Worm (Caenorhabditis elegans) whole organism, young adult: Measurements from ENCODE around the gene chil-15.

Experiments
- B0261.1 ChIP-seq: sonication (generic microtip); optimal IDR thresholded peaks from 2 replicates; lab custom pipeline; 2016; ENCODE audit warnings: mild to moderate bottlenecking, missing genetic modification characterization, moderate library complexity, missing compliant biosample characterization
- F10E7.11 ChIP-seq: sonication (generic microtip); optimal IDR thresholded peaks from 2 replicates; lab custom pipeline; 2017; ENCODE audit warnings: mild to moderate bottlenecking, missing genetic modification characterization, moderate library complexity, missing compliant biosample characterization
- F39B2.1 ChIP-seq: fragments of 200-800 bp; sonication (Bioruptor generic); IDR thresholded peaks from 2 replicates; pipeline ENCODE4 v1.3.6; 2022; ENCODE audit warnings: missing genetic modification reagents, missing genetic modification characterization, missing compliant biosample characterization
- F57C9.4 ChIP-seq: sonication (generic microtip); optimal IDR thresholded peaks from 2 replicates; lab custom pipeline; 2017; ENCODE audit warnings: mild to moderate bottlenecking, missing genetic modification characterization, missing compliant biosample characterization
- K11D2.4 ChIP-seq: fragments of 200-800 bp; sonication (Bioruptor generic); IDR thresholded peaks from 2 replicates; pipeline ENCODE4 v1.3.6; 2022; ENCODE audit warnings: missing genetic modification reagents, missing genetic modification characterization, missing compliant biosample characterization
- Y53F4B.3 ChIP-seq: fragments of 200-800 bp; sonication (Bioruptor generic); IDR thresholded peaks from 2 replicates; pipeline ENCODE4 v1.3.6; 2022; ENCODE audit warnings: missing genetic modification reagents, missing genetic modification characterization, missing compliant biosample characterization
- Y79H2A.3 ChIP-seq: fragments of 200-800 bp; sonication (Bioruptor generic); conservative IDR thresholded peaks from 2 replicates; pipeline ENCODE4 v1.3.6; 2022; ENCODE audit warnings: missing genetic modification reagents, missing genetic modification characterization, missing compliant biosample characterization
- ZK185.1 ChIP-seq: sonication (generic microtip); optimal IDR thresholded peaks from 2 replicates; lab custom pipeline; 2016; ENCODE audit warnings: mild to moderate bottlenecking, missing genetic modification characterization, missing compliant biosample characterization; ENCODE audit not compliant: poor library complexity, severe bottlenecking
- aptf-2 ChIP-seq: fragments of 200-800 bp; sonication (Bioruptor generic); conservative IDR thresholded peaks from 2 replicates; pipeline ENCODE4 v1.3.6; 2022; ENCODE audit warnings: missing genetic modification reagents, missing genetic modification characterization, missing compliant biosample characterization
- atf-7 ChIP-seq: sonication (generic microtip); optimal IDR thresholded peaks from 2 replicates; lab custom pipeline; 2017; ENCODE audit warnings: mild to moderate bottlenecking, missing genetic modification characterization, missing compliant biosample characterization
- athp-1 ChIP-seq: sonication (generic microtip); optimal IDR thresholded peaks from 2 replicates; lab custom pipeline; 2017; ENCODE audit warnings: mild to moderate bottlenecking, missing genetic modification characterization, missing compliant biosample characterization
- attf-3 ChIP-seq: fragments of 200-800 bp; sonication (Bioruptor generic); conservative IDR thresholded peaks from 2 replicates; pipeline ENCODE4 v1.3.6; 2022; ENCODE audit warnings: missing genetic modification reagents, missing genetic modification characterization, missing compliant biosample characterization
- attf-6 ChIP-seq: fragments of 200-800 bp; sonication (Bioruptor generic); IDR thresholded peaks from 2 replicates; pipeline ENCODE4 v1.3.6; 2022; ENCODE audit warnings: missing genetic modification reagents, missing genetic modification characterization, missing compliant biosample characterization
- ceh-27 ChIP-seq: fragments of 200-800 bp; sonication (Bioruptor generic); optimal IDR thresholded peaks from 2 replicates; lab custom pipeline; 2018; ENCODE audit warnings: mild to moderate bottlenecking, missing genetic modification characterization, moderate library complexity, missing compliant biosample characterization
- ceh-58 ChIP-seq: fragments of 200-800 bp; sonication (Bioruptor generic); IDR thresholded peaks from 2 replicates; pipeline ENCODE4 v1.3.6; 2022; ENCODE audit warnings: missing genetic modification characterization, missing compliant biosample characterization
- ceh-79 ChIP-seq: sonication (generic microtip); optimal IDR thresholded peaks from 2 replicates; lab custom pipeline; 2017; ENCODE audit warnings: mild to moderate bottlenecking, missing genetic modification characterization, missing compliant biosample characterization
- dpl-1 ChIP-seq: fragments of 150-350 bp; optimal IDR thresholded peaks from 2 replicates; lab custom pipeline; 2014; ENCODE audit warnings: missing biosample characterization, missing genetic modification reagents, missing genetic modification characterization
- egl-44 ChIP-seq: fragments of 200-800 bp; sonication (Bioruptor generic); IDR thresholded peaks from 2 replicates; pipeline ENCODE4 v1.3.6; 2022; ENCODE audit warnings: missing genetic modification reagents, missing genetic modification characterization, missing compliant biosample characterization
- egrh-3 ChIP-seq: fragments of 200-800 bp; sonication (Bioruptor generic); IDR thresholded peaks from 2 replicates; pipeline ENCODE4 v1.3.6; 2022; ENCODE audit warnings: missing genetic modification reagents, missing genetic modification characterization, missing compliant biosample characterization
- him-1 ChIP-seq: sonication (generic microtip); optimal IDR thresholded peaks from 2 replicates; lab custom pipeline; 2016; ENCODE audit warnings: missing genotype, missing genetic modification reagents, missing genetic modification characterization, missing compliant biosample characterization
- hlh-12 ChIP-seq: sonication (generic microtip); optimal IDR thresholded peaks from 2 replicates; lab custom pipeline; 2016; ENCODE audit warnings: missing genetic modification characterization, missing compliant biosample characterization
- lin-26 ChIP-seq: fragments of 200-800 bp; sonication (Bioruptor generic); IDR thresholded peaks from 2 replicates; pipeline ENCODE4 v1.3.6; 2022; ENCODE audit warnings: missing genetic modification reagents, missing genetic modification characterization, missing compliant biosample characterization
- lin-54 ChIP-seq: fragments of 200-800 bp; sonication (Bioruptor generic); optimal IDR thresholded peaks from 2 replicates; lab custom pipeline; 2018; ENCODE audit warnings: mild to moderate bottlenecking, missing genetic modification characterization, missing compliant biosample characterization
- lsl-1 ChIP-seq: fragments of 200-800 bp; sonication (Bioruptor generic); optimal IDR thresholded peaks from 2 replicates; lab custom pipeline; 2018; ENCODE audit warnings: mild to moderate bottlenecking, missing genetic modification characterization, moderate library complexity, missing compliant biosample characterization
- lsy-27 ChIP-seq: sonication (generic microtip); optimal IDR thresholded peaks from 2 replicates; lab custom pipeline; 2017; ENCODE audit warnings: missing genetic modification characterization, mild to moderate bottlenecking, missing compliant biosample characterization, antibody characterized with exemption, missing genotype, borderline replicate concordance; ENCODE audit not compliant: insufficient read depth
- mcd-1 ChIP-seq: fragments of 200-800 bp; sonication (Bioruptor generic); IDR thresholded peaks from 2 replicates; pipeline ENCODE4 v1.3.6; 2022; ENCODE audit warnings: missing genetic modification reagents, missing genetic modification characterization, missing compliant biosample characterization
- mel-28 ChIP-seq: sonication (generic microtip); optimal IDR thresholded peaks from 2 replicates; lab custom pipeline; 2016; ENCODE audit warnings: borderline replicate concordance, mild to moderate bottlenecking, missing genetic modification characterization, missing compliant biosample characterization
- nfyb-1 ChIP-seq: fragments of 200-800 bp; sonication (Bioruptor generic); IDR thresholded peaks from 2 replicates; pipeline ENCODE4 v1.3.6; 2022; ENCODE audit warnings: missing genetic modification reagents, missing genetic modification characterization, missing compliant biosample characterization
- nhr-120 ChIP-seq: fragments of 200-800 bp; sonication (Bioruptor generic); IDR thresholded peaks from 2 replicates; pipeline ENCODE4 v1.3.6; 2022; ENCODE audit warnings: missing genetic modification characterization, missing compliant biosample characterization
- nhr-27 ChIP-seq: fragments of 200-800 bp; sonication (Bioruptor generic); optimal IDR thresholded peaks from 2 replicates; lab custom pipeline; 2018; ENCODE audit warnings: mild to moderate bottlenecking, missing genetic modification characterization, moderate library complexity, missing compliant biosample characterization
- rec-8 ChIP-seq, 2 experiments: sonication (generic microtip); optimal IDR thresholded peaks; 2 replicates each; lab custom pipeline; 2016; ENCODE audit warnings: mild to moderate bottlenecking in 2 of 2, missing genetic modification characterization in 2 of 2, missing genetic modification reagents in 2 of 2, missing genotype in 2 of 2, missing biosample characterization in 1 of 2, missing compliant biosample characterization in 1 of 2, moderate library complexity in 1 of 2
- rpc-1 ChIP-seq, 2 experiments: fragments of 150-350 bp in 1 of 2; sonication (generic microtip) in 1 of 2; optimal IDR thresholded peaks; 2 replicates each; lab custom pipeline; 2014 to 2018; ENCODE audit warnings: missing biosample characterization in 1 of 2, missing genetic modification characterization in 1 of 2, missing genetic modification reagents in 1 of 2, missing genotype in 1 of 2
- snpc-1.1 ChIP-seq: sonication (generic microtip); optimal IDR thresholded peaks from 2 replicates; lab custom pipeline; 2017; ENCODE audit warnings: missing genetic modification characterization, mild to moderate bottlenecking, missing compliant biosample characterization, antibody characterized with exemption, moderate library complexity, missing genotype, missing genetic modification reagents; ENCODE audit not compliant: insufficient read depth
- snpc-4 ChIP-seq, 5 experiments: fragments of 150-350 bp in 1 of 5; sonication (generic microtip) in 4 of 5; optimal IDR thresholded peaks; 2 replicates each; lab custom pipeline; 2014 to 2018; ENCODE audit warnings: missing genetic modification characterization in 5 of 5, missing biosample characterization in 3 of 5, antibody characterized with exemption in 2 of 5, mild to moderate bottlenecking in 2 of 5, missing compliant biosample characterization in 2 of 5, missing genotype in 2 of 5, moderate library complexity in 2 of 5, missing genetic modification reagents in 1 of 5
- tbp1 ChIP-seq: fragments of 200-800 bp; sonication (Bioruptor generic); optimal IDR thresholded peaks from 2 replicates; lab custom pipeline; 2018; ENCODE audit warnings: mild to moderate bottlenecking, missing genetic modification characterization, missing compliant biosample characterization
- tbx-9 ChIP-seq: sonication (generic microtip); optimal IDR thresholded peaks from 2 replicates; lab custom pipeline; 2016; ENCODE audit warnings: borderline replicate concordance, missing genetic modification characterization, inconsistent platforms, missing compliant biosample characterization
- unc-62 ChIP-seq: fragments of 150-350 bp; optimal IDR thresholded peaks from 2 replicates; lab custom pipeline; 2014; ENCODE audit warnings: missing biosample characterization, missing genetic modification reagents, missing genetic modification characterization
- zfh-2 ChIP-seq: fragments of 200-800 bp; sonication (Bioruptor generic); conservative IDR thresholded peaks from 2 replicates; pipeline ENCODE4 v1.3.6; 2022; ENCODE audit warnings: missing genetic modification reagents, missing genetic modification characterization, missing compliant biosample characterization
- ztf-3 ChIP-seq: fragments of 200-800 bp; sonication (Bioruptor generic); optimal IDR thresholded peaks from 2 replicates; lab custom pipeline; 2018; ENCODE audit warnings: mild to moderate bottlenecking, missing genetic modification characterization, missing compliant biosample characterization

Gene chil-15

DNA sequence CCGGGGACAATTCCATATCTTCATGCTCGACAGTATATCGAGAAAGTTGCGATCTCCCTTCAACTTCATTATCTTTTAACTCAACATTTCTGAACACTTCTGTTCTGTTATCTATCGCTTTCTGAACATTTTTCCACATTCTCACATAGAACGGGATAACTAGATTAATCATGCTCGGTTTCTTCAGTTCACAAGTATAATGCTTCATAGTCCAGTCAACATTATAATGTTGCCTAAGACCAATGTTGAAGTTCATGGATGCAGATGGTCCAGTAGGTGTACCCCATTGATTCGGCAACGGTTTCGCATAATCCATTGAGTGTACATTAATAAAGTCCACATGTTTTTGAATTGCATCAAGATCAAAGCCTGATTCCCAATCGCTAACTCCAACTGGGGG lies 4.6 kb downstream of the chil-15 start:
- TF ChIP-seq nhr-120 (GFP tag; lab: Robert Waterston, UW) (no peak), hlh-12 (tag; lab: Kevin White, UChicago) (no peak), dpl-1 (GFP tag; lab: Kevin White, UChicago) (no peak), mel-28 (tag; lab: Kevin White, UChicago) (no peak), ceh-27 (GFP tag; lab: Kevin White, UChicago) (no peak), ceh-79 (tag; lab: Kevin White, UChicago) (no peak), him-1 (tag; lab: Kevin White, UChicago) (no peak), rpc-1 (optimal IDR thresholded peaks at IDR 0.05; lab: Kevin White, UChicago) (no peak), rpc-1 (tag; optimal IDR thresholded peaks at IDR 0.05; lab: Kevin White, UChicago) (no peak), egl-44 (GFP tag; lab: Robert Waterston, UW) (no peak)

DNA sequence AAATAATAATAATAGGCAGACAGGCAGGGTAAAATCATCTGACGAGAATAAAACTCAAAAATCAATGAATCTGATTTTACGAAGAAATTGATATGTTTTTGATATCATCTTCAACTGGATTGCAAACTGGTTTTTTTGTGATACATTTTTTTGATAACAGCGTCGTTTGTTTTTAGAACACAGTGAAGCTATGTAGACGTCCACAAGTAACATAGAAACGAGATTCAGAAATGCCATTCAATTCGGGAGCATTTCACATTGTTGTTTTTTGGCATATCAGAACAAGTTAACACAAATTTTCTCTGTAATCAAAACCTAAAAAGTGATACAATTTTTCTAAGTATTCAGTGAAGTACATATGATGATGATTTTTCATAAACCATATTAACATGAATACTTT lies 5.2 kb downstream of the chil-15 start, which contains the start of gene chil-13:
TSS of gene chil-13 (minus strand) at position 101 of the 400 bp plus-strand sequence.
- no peak for TF ChIP-seq attf-3 (GFP tag; lab: Robert Waterston, UW)
- no peak for TF ChIP-seq hlh-12 (tag; lab: Kevin White, UChicago)
- TF ChIP-seq attf-6 (GFP tag; lab: Robert Waterston, UW) = no peak
- no peak for TF ChIP-seq nfyb-1 (GFP tag; lab: Robert Waterston, UW)
- no peak for TF ChIP-seq tbx-9
- no peak for TF ChIP-seq tbp1
- TF ChIP-seq F57C9.4 (tag; lab: Kevin White, UChicago) = no peak
- TF ChIP-seq nhr-27 (tag; lab: Kevin White, UChicago) = no peak
- no peak for TF ChIP-seq unc-62 (GFP tag; lab: Kevin White, UChicago)
- TF ChIP-seq lsl-1 (GFP tag; lab: Kevin White, UChicago) = no peak
- no peak for TF ChIP-seq F10E7.11
- TF ChIP-seq B0261.1 (tag; lab: Kevin White, UChicago) = no peak
- TF ChIP-seq egl-44 (GFP tag; lab: Robert Waterston, UW) = no peak
- no peak for TF ChIP-seq ceh-58 (GFP tag; lab: Robert Waterston, UW)

DNA sequence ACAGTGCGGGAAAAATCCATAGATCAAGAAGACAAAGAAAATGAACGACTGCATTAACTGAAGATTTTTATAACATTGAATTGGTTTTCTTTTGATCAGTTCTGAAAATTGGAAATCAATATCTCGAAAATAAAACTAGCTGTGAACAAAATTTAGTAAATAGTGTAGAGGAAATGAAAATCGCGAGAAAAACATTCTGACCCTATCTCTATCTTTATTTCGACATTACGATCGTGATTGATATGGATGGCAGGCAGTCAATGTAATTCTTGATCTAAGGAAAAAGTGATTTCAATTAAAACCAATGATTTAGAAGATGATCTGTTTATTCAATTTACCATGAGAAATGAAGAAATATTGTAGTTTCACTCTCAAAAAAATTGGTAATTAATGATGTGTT lies 7.4 kb downstream of the chil-15 start, which contains the start of gene kin-16:
TSS of gene kin-16 (minus strand) at position 101 of the 400 bp plus-strand sequence.
- TF ChIP-seq aptf-2 (no peak), Y53F4B.3 (GFP tag; lab: Robert Waterston, UW) (no peak), lsy-27 (tag; lab: Kevin White, UChicago) (no peak), egrh-3 (GFP tag; lab: Robert Waterston, UW) (no peak), ztf-3 (no peak), zfh-2 (no peak), F39B2.1 (no peak), snpc-1.1 (tag; lab: Kevin White, UChicago) (no peak), lin-54 (GFP tag; lab: Kevin White, UChicago) (no peak), athp-1 (no peak), mcd-1 (GFP tag; lab: Robert Waterston, UW) (no peak), ZK185.1 (tag; lab: Kevin White, UChicago) (no peak), atf-7 (tag; lab: Kevin White, UChicago) (no peak), ceh-58 (GFP tag; lab: Robert Waterston, UW) (no peak), snpc-4 (GFP tag; optimal IDR thresholded peaks at IDR 0.05; lab: Kevin White, UChicago) (no peak), snpc-4 (tag; optimal IDR thresholded peaks at IDR 0.05; lab: Kevin White, UChicago) (no peak), rec-8 (tag; optimal IDR thresholded peaks at IDR 0.05; lab: Kevin White, UChicago) (no peak), Y79H2A.3 (GFP tag; lab: Robert Waterston, UW) (no peak), K11D2.4 (no peak), lin-26 (GFP tag; lab: Robert Waterston, UW) (no peak)
